Worm (Caenorhabditis elegans) whole organism, early embryonic: ENCODE results near the gene fbxa-54.

ENCODE experiments used
- B0310.2 ChIP-seq: sonication (generic microtip); optimal IDR thresholded peaks from 2 replicates; lab custom pipeline; 2016; ENCODE audit warnings: mild to moderate bottlenecking, missing genetic modification characterization, missing compliant biosample characterization
- F13C5.2 ChIP-seq: sonication (generic microtip); optimal IDR thresholded peaks from 2 replicates; lab custom pipeline; 2017; ENCODE audit warnings: mild to moderate bottlenecking, missing genetic modification characterization, inconsistent platforms, missing compliant biosample characterization
- aly-1 ChIP-seq: sonication (generic microtip); optimal IDR thresholded peaks from 2 replicates; lab custom pipeline; 2016; ENCODE audit warnings: missing genetic modification characterization, missing compliant biosample characterization
- ama-1 ChIP-seq: fragments of 150-350 bp; optimal IDR thresholded peaks from 2 replicates; lab custom pipeline; 2014
- ceh-13 ChIP-seq: fragments of 200-800 bp; sonication (Bioruptor generic); optimal IDR thresholded peaks from 2 replicates; lab custom pipeline; 2018; ENCODE audit warnings: mild to moderate bottlenecking, missing genetic modification characterization, missing compliant biosample characterization
- ceh-36 ChIP-seq: sonication (generic microtip); optimal IDR thresholded peaks from 2 replicates; lab custom pipeline; 2016; ENCODE audit warnings: missing genetic modification characterization, inconsistent platforms, missing compliant biosample characterization
- ets-7 ChIP-seq: sonication (generic microtip); optimal IDR thresholded peaks from 2 replicates; lab custom pipeline; 2016; ENCODE audit warnings: missing genotype, missing genetic modification characterization, missing compliant biosample characterization
- flt-1 ChIP-seq: fragments of 200-800 bp; sonication (Bioruptor generic); IDR thresholded peaks from 2 replicates; pipeline ENCODE4 v1.3.6; 2022; ENCODE audit warnings: missing genetic modification characterization, missing compliant biosample characterization
- hmbx-1 ChIP-seq: sonication (generic microtip); optimal IDR thresholded peaks from 2 replicates; lab custom pipeline; 2016; ENCODE audit warnings: mild to moderate bottlenecking, missing genetic modification characterization, missing compliant biosample characterization
- hmg-4 ChIP-seq: fragments of 200-800 bp; sonication (Bioruptor generic); optimal IDR thresholded peaks from 2 replicates; lab custom pipeline; 2018; ENCODE audit warnings: mild to moderate bottlenecking, missing genetic modification characterization, missing compliant biosample characterization
- hnd-1 ChIP-seq: sonication (generic microtip); optimal IDR thresholded peaks from 2 replicates; lab custom pipeline; 2016; ENCODE audit warnings: missing genetic modification characterization, missing compliant biosample characterization
- pes-1 ChIP-seq: fragments of 200-800 bp; sonication (Bioruptor generic); IDR thresholded peaks from 2 replicates; pipeline ENCODE4 v1.3.6; 2022; ENCODE audit warnings: missing genetic modification reagents, missing genetic modification characterization, missing compliant biosample characterization
- scrt-1 ChIP-seq: fragments of 200-800 bp; sonication (Bioruptor generic); IDR thresholded peaks from 2 replicates; pipeline ENCODE4 v1.3.6; 2022; ENCODE audit warnings: missing genetic modification characterization, missing compliant biosample characterization
- sea-1 ChIP-seq: fragments of 200-800 bp; sonication (Bioruptor generic); conservative IDR thresholded peaks from 2 replicates; pipeline ENCODE4 v1.3.6; 2022; ENCODE audit warnings: missing genetic modification characterization, missing compliant biosample characterization
- tbx-11 ChIP-seq: fragments of 200-800 bp; sonication (Bioruptor generic); IDR thresholded peaks from 2 replicates; pipeline ENCODE4 v1.3.6; 2022; ENCODE audit warnings: missing genetic modification characterization, missing compliant biosample characterization
- tbx-37 ChIP-seq: fragments of 200-800 bp; sonication (Bioruptor generic); conservative IDR thresholded peaks from 2 replicates; pipeline ENCODE4 v1.3.6; 2022; ENCODE audit warnings: missing genetic modification reagents, missing genetic modification characterization, missing compliant biosample characterization
- tra-4 ChIP-seq: sonication (generic microtip); optimal IDR thresholded peaks from 2 replicates; lab custom pipeline; 2017; ENCODE audit warnings: missing genetic modification characterization, missing compliant biosample characterization

Gene fbxa-54

DNA sequence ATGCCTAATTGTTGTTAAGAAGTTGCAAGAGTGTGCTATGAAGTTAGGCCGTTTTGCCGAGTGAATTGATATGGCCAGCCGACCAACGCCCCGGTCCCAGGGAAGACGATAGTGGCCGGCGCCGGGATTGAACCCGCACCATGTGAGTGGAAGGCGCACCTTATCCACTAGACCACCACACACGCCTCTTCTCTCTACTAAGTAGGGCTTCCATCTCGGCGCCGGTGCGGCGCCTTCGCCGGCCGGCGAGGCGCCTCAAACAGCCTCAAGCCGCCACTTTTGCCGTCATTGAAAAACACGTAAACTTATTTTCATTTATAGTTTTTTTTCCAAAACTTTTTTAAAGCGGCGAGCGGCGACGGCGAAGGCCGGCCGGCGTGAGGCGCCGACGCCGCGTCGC, 22.8 kb downstream of the fbxa-54 start:
- TF ChIP-seq scrt-1 (GFP tag; lab: Robert Waterston, UW) (no peak), ets-7 (tag; lab: Kevin White, UChicago) (no peak), ceh-13 (GFP tag; lab: Kevin White, UChicago) (no peak), tra-4 (no peak), tbx-11 (no peak), B0310.2 (tag; lab: Kevin White, UChicago) (no peak)

DNA sequence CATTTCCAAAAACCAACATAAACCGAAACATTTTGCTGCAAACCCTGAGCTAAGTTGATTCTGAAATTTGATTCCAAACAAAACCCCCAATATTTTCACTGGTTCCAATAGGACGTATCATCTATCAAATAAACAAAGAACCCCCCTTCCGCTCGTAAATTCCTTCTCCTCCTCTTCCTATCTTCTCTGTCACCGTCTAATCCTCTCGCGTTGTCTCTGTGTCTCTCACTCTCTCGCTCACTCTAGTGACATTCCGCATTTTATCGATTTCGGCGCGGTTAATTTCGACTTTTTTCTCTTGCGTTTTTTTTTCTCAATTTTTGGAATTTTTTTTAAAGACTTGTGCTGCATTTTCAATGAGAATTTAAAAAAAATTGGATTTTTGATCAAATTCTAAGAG, 25.8 kb downstream of the fbxa-54 start:
- TF ChIP-seq tra-4 (no peak), pes-1 (no peak), F13C5.2 (tag; lab: Kevin White, UChicago) (no peak), hmbx-1 (tag; lab: Kevin White, UChicago) (no peak), B0310.2 (tag; lab: Kevin White, UChicago) (no peak), ceh-13 (GFP tag; lab: Kevin White, UChicago) (no peak), ama-1 (lab: Kevin White, UChicago) (no peak), sea-1 (GFP tag; lab: Robert Waterston, UW) (no peak), tbx-11 (no peak), ets-7 (tag; lab: Kevin White, UChicago) (no peak), ceh-36 (tag; lab: Kevin White, UChicago) (no peak)

DNA sequence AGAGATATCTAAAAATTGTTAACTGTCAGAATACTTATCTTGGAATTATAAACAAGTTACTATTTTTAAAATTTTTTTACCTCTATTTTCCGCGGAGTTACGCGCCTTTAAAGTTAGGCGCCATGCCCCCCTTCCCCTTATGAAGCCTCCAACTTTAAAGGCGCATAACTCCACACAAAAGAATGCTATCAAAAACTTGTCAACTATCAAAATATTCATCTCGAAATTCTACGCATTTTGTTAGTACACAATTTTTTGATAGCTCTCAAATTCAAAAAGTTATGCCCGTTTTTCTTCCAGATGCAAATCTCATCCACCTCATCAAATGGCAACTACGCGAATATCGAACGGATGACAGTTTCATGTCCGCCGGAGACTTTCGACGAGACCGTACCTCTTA, 26.8 kb downstream of the fbxa-54 start, which contains the start of gene tbc-10:
Gene tbc-10 (plus strand): TSS at position 301 of the 400 bp plus-strand sequence.
- TF ChIP-seq ets-7 (tag; lab: Kevin White, UChicago) (no peak), tbx-11 (no peak), ama-1 (lab: Kevin White, UChicago) (no peak), ceh-13 (GFP tag; lab: Kevin White, UChicago) (no peak), flt-1 (GFP tag; lab: Robert Waterston, UW) (no peak), aly-1 (tag; lab: Kevin White, UChicago) (no peak), tbx-37 (no peak), F13C5.2 (tag; lab: Kevin White, UChicago) (no peak), pes-1 (no peak), B0310.2 (tag; lab: Kevin White, UChicago) (no peak), ceh-36 (tag; lab: Kevin White, UChicago) (no peak), hmg-4 (GFP tag; lab: Kevin White, UChicago) (no peak), tra-4 (no peak), scrt-1 (GFP tag; lab: Robert Waterston, UW) (no peak), sea-1 (GFP tag; lab: Robert Waterston, UW) (no peak), hnd-1 (no peak), hmbx-1 (tag; lab: Kevin White, UChicago) (no peak)

DNA sequence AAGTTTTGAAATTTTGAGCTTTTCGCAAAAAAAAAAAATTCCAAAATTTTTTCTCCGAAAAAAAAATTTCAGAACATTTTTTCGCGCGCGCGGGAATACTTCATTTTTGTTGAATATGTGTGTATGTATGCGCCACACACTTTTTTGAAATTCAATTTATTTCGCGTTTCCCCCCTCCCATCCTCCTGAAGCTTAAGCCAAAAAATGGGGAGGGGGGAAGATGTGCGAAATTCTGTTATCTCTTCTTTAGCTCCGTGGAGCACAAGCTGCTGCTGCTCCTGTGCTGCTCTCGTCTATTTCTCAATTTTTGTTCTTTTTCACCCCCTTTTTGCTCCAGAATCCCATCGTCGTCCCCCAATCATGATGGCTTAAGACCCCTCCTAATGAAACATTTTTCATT, 33.4 kb downstream of the fbxa-54 start:
- TF ChIP-seq F13C5.2 (tag; lab: Kevin White, UChicago) (no peak), tbx-11 (no peak), aly-1 (tag; lab: Kevin White, UChicago) (no peak), pes-1 (no peak), ceh-36 (tag; lab: Kevin White, UChicago) (no peak), hmg-4 (GFP tag; lab: Kevin White, UChicago) (no peak), tbx-37 (no peak), flt-1 (GFP tag; lab: Robert Waterston, UW) (no peak), hnd-1 (no peak), ets-7 (tag; lab: Kevin White, UChicago) (no peak), scrt-1 (GFP tag; lab: Robert Waterston, UW) (no peak), sea-1 (GFP tag; lab: Robert Waterston, UW) (no peak), ama-1 (lab: Kevin White, UChicago) (no peak), hmbx-1 (tag; lab: Kevin White, UChicago) (no peak), ceh-13 (GFP tag; lab: Kevin White, UChicago) (no peak), B0310.2 (tag; lab: Kevin White, UChicago) (no peak), tra-4 (no peak)

DNA sequence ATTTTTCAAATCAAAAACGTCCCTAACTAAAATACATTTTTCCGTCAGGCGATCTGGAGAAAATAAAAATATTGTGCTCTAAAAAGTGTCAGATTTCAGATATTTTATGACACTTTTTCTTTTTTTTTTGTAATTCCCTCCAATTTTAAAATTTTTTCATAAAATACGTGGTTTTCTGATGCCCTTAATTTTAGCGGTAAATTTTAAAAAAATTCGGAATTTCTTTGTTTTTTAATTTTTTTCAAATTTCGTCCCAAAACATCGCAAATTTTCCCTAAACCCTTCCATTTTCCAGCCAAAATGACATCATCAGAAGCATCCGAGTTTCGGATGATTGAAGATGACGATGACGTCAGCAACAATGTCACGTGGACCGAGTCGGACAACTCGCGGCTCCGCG, 35.4 kb downstream of the fbxa-54 start, which contains the start of gene trp-2:
Gene trp-2 (plus strand): TSS at position 301 of the 400 bp plus-strand sequence.
- TF ChIP-seq pes-1 (no peak), ceh-13 (GFP tag; lab: Kevin White, UChicago) (no peak), aly-1 (tag; lab: Kevin White, UChicago) (no peak), F13C5.2 (tag; lab: Kevin White, UChicago) (no peak), tbx-11 (no peak), B0310.2 (tag; lab: Kevin White, UChicago) (no peak), hmg-4 (GFP tag; lab: Kevin White, UChicago) (no peak), scrt-1 (GFP tag; lab: Robert Waterston, UW) (no peak), tra-4 (no peak), flt-1 (GFP tag; lab: Robert Waterston, UW) (no peak)

DNA sequence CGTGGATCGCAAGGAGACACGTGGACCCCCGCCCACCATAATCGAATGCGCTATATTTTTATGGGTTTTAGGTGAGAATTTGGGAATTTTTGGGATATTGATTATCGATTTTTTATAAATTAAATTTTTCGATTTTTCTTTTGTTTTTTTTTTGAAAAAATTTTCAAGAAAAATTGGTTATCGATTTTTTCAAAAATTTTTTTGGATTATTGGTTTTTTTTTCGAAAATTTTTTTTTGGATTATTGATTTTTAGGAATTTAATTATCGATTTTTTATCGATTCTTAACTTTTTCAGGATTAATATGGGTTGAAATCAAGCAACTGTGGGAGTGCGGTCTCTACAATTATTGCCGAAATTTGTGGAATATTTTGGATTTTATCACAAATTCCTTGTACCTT, 40.4 kb downstream of the fbxa-54 start:
- TF ChIP-seq F13C5.2 (tag; lab: Kevin White, UChicago) (no peak), sea-1 (GFP tag; lab: Robert Waterston, UW) (no peak), pes-1 (no peak), ceh-13 (GFP tag; lab: Kevin White, UChicago) (no peak), flt-1 (GFP tag; lab: Robert Waterston, UW) (no peak), tra-4 (no peak), hmbx-1 (tag; lab: Kevin White, UChicago) (no peak), tbx-11 (no peak)

DNA sequence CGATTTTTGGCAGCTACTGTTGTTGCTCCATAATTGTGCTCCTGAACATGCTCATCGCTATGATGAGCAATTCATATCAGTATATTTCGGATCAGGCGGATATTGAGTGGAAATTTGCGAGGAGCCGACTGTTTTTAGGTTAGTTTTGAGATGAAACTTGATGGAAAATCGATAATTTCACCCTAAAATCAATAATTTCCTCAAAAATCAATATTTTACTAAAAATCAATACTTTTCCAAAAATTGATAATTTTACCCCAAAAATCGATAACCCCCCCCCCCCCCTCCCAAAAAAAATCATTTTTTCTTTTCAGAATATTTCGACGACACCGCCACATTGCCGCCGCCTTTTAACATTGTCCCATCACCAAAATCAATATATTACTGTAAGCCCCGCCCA, 42.7 kb downstream of the fbxa-54 start:
- TF ChIP-seq ets-7 (tag; lab: Kevin White, UChicago) (no peak), ceh-13 (GFP tag; lab: Kevin White, UChicago) (no peak), ama-1 (lab: Kevin White, UChicago) (no peak), F13C5.2 (tag; lab: Kevin White, UChicago) (no peak), scrt-1 (GFP tag; lab: Robert Waterston, UW) (no peak), B0310.2 (tag; lab: Kevin White, UChicago) (no peak), tbx-37 (no peak), hnd-1 (no peak), tbx-11 (no peak)
